Fruit fly (Drosophila melanogaster) whole organism, embryonic: Measurements from ENCODE around the gene drongo.

Source experiments
- Antp ChIP-seq: fragments of 200-800 bp; sonication (Bioruptor generic); optimal IDR thresholded peaks from 3 replicates; lab custom pipeline; 2016; ENCODE audit warnings: missing biosample characterization, missing genetic modification characterization
- B-H2 ChIP-seq: fragments of 200-800 bp; sonication (Bioruptor generic); optimal IDR thresholded peaks from 2 replicates; lab custom pipeline; 2018; ENCODE audit warnings: missing biosample characterization, mild to moderate bottlenecking, missing genetic modification characterization
- CG10462 ChIP-seq: fragments of 200-800 bp; sonication (Bioruptor generic); optimal IDR thresholded peaks from 2 replicates; lab custom pipeline; 2016; ENCODE audit warnings: missing biosample characterization, missing genetic modification characterization
- CG10979 ChIP-seq: fragments of 200-800 bp; sonication (Bioruptor generic); optimal IDR thresholded peaks from 2 replicates; lab custom pipeline; 2018; ENCODE audit warnings: missing biosample characterization, mild to moderate bottlenecking, missing genetic modification characterization, moderate library complexity
- CG11247 ChIP-seq: fragments of 200-800 bp; sonication (Bioruptor generic); IDR thresholded peaks from 2 replicates; pipeline ENCODE4 v1.3.6; 2022; ENCODE audit warnings: missing biosample characterization, missing genetic modification characterization
- CG12942 ChIP-seq: fragments of 200-800 bp; sonication (Bioruptor generic); optimal IDR thresholded peaks from 3 replicates; lab custom pipeline; 2016; ENCODE audit warnings: missing biosample characterization, missing genetic modification characterization
- CG13424 ChIP-seq: fragments of 200-800 bp; sonication (Bioruptor generic); optimal IDR thresholded peaks from 2 replicates; lab custom pipeline; 2019; ENCODE audit warnings: missing biosample characterization, mild to moderate bottlenecking, missing genetic modification characterization, moderate library complexity
- CG14965 ChIP-seq: fragments of 200-800 bp; sonication (Bioruptor generic); optimal IDR thresholded peaks from 2 replicates; lab custom pipeline; 2016; ENCODE audit warnings: missing biosample characterization, missing genetic modification characterization, borderline replicate concordance
- CG17361 ChIP-seq: fragments of 200-800 bp; sonication (Bioruptor generic); IDR thresholded peaks from 3 replicates; pipeline ENCODE4 v1.3.6; 2022; ENCODE audit warnings: missing biosample characterization, missing genetic modification characterization
- CG18476 ChIP-seq: fragments of 200-800 bp; sonication (Bioruptor generic); optimal IDR thresholded peaks from 2 replicates; lab custom pipeline; 2016; ENCODE audit warnings: missing biosample characterization, mild to moderate bottlenecking, missing genetic modification characterization
- CG2120 ChIP-seq: fragments of 200-800 bp; sonication (Bioruptor generic); optimal IDR thresholded peaks from 3 replicates; lab custom pipeline; 2016; ENCODE audit warnings: missing biosample characterization, missing genetic modification characterization
- CG30431 ChIP-seq: fragments of 200-800 bp; sonication (Bioruptor generic); optimal IDR thresholded peaks from 2 replicates; lab custom pipeline; 2017; ENCODE audit warnings: missing biosample characterization, missing genetic modification characterization
- CG6272 ChIP-seq: fragments of 200-800 bp; sonication (Bioruptor generic); IDR thresholded peaks from 2 replicates; pipeline ENCODE4 v1.3.6; 2022; ENCODE audit warnings: missing biosample characterization, missing genetic modification characterization
- CG6854 ChIP-seq: fragments of 200-800 bp; sonication (Bioruptor generic); optimal IDR thresholded peaks from 3 replicates; lab custom pipeline; 2017; ENCODE audit warnings: missing biosample characterization, mild to moderate bottlenecking, missing genetic modification characterization
- CG7987 ChIP-seq: fragments of 200-800 bp; sonication (Bioruptor generic); optimal IDR thresholded peaks from 2 replicates; lab custom pipeline; 2018; ENCODE audit warnings: missing biosample characterization, mild to moderate bottlenecking, missing genetic modification characterization, moderate library complexity
- CG9215 ChIP-seq: fragments of 200-800 bp; sonication (Bioruptor generic); IDR thresholded peaks from 2 replicates; pipeline ENCODE4 v1.3.6; 2022; ENCODE audit warnings: missing biosample characterization, missing genetic modification characterization
- CG9437 ChIP-seq: fragments of 200-800 bp; sonication (Bioruptor generic); optimal IDR thresholded peaks from 2 replicates; lab custom pipeline; 2018; ENCODE audit warnings: missing biosample characterization, mild to moderate bottlenecking, missing genetic modification characterization
- CG9609 ChIP-seq: fragments of 200-800 bp; sonication (Bioruptor generic); optimal IDR thresholded peaks from 3 replicates; lab custom pipeline; 2016; ENCODE audit warnings: missing biosample characterization, missing genetic modification characterization
- CG9817 ChIP-seq: fragments of 200-800 bp; sonication (Bioruptor generic); optimal IDR thresholded peaks from 2 replicates; lab custom pipeline; 2018; ENCODE audit warnings: missing biosample characterization, mild to moderate bottlenecking, missing genetic modification characterization, moderate library complexity
- D19A ChIP-seq: fragments of 200-800 bp; optimal IDR thresholded peaks from 3 replicates; lab custom pipeline; 2019; ENCODE audit warnings: missing biosample characterization, mild to moderate bottlenecking, missing genetic modification characterization, moderate library complexity
- Dip3 ChIP-seq: fragments of 200-800 bp; sonication (Bioruptor generic); optimal IDR thresholded peaks from 3 replicates; lab custom pipeline; 2016; ENCODE audit warnings: missing biosample characterization, missing genetic modification characterization
- Doc2 ChIP-seq: fragments of 200-800 bp; sonication (Bioruptor generic); IDR thresholded peaks from 2 replicates; pipeline ENCODE4 v1.3.6; 2022; ENCODE audit warnings: missing biosample characterization, missing genetic modification characterization
- Drgx ChIP-seq: fragments of 200-800 bp; sonication (Bioruptor generic); IDR thresholded peaks from 2 replicates; pipeline ENCODE4 v1.3.6; 2022; ENCODE audit warnings: missing biosample characterization, missing genetic modification characterization
- E2f2 ChIP-seq: fragments of 200-800 bp; sonication (Bioruptor generic); IDR thresholded peaks from 2 replicates; pipeline ENCODE4 v1.3.6; 2022; ENCODE audit warnings: missing biosample characterization, missing genetic modification characterization
- Fer1 ChIP-seq: fragments of 200-800 bp; sonication (Bioruptor generic); optimal IDR thresholded peaks from 2 replicates; lab custom pipeline; 2017; ENCODE audit warnings: missing biosample characterization, mild to moderate bottlenecking, missing genetic modification characterization
- Hey ChIP-seq: fragments of 200-800 bp; sonication (Bioruptor generic); optimal IDR thresholded peaks from 3 replicates; lab custom pipeline; 2018; ENCODE audit warnings: missing biosample characterization, mild to moderate bottlenecking, missing genetic modification characterization
- HmgZ ChIP-seq: fragments of 200-800 bp; sonication (Bioruptor generic); optimal IDR thresholded peaks from 2 replicates; lab custom pipeline; 2018; ENCODE audit warnings: missing biosample characterization, mild to moderate bottlenecking, missing genetic modification characterization
- Meics ChIP-seq: fragments of 200-800 bp; sonication (Bioruptor generic); optimal IDR thresholded peaks from 2 replicates; lab custom pipeline; 2017; ENCODE audit warnings: missing biosample characterization, mild to moderate bottlenecking, missing genetic modification characterization
- NC2β ChIP-seq: fragments of 200-800 bp; sonication (Bioruptor generic); optimal IDR thresholded peaks from 2 replicates; lab custom pipeline; 2016; ENCODE audit warnings: missing biosample characterization, missing genetic modification characterization
- Scr ChIP-seq: fragments of 200-800 bp; sonication (Bioruptor generic); IDR thresholded peaks from 2 replicates; pipeline ENCODE4 v1.3.6; 2022; ENCODE audit warnings: missing biosample characterization, missing genetic modification characterization; ENCODE audit not compliant: partially characterized antibody
- Six4 ChIP-seq: fragments of 200-800 bp; sonication (Bioruptor generic); optimal IDR thresholded peaks from 2 replicates; lab custom pipeline; 2016; ENCODE audit warnings: missing biosample characterization, missing genetic modification characterization
- Taf1 ChIP-seq: fragments of 200-800 bp; sonication (Bioruptor generic); IDR thresholded peaks from 2 replicates; pipeline ENCODE4 v1.3.6; 2022; ENCODE audit warnings: missing biosample characterization, missing genetic modification characterization
- bab2 ChIP-seq: fragments of 200-800 bp; sonication (Bioruptor generic); optimal IDR thresholded peaks from 2 replicates; lab custom pipeline; 2016; ENCODE audit warnings: missing biosample characterization, missing genetic modification characterization
- corto ChIP-seq: fragments of 200-800 bp; sonication (Bioruptor generic); optimal IDR thresholded peaks from 2 replicates; lab custom pipeline; 2016; ENCODE audit warnings: missing biosample characterization, mild to moderate bottlenecking, missing genetic modification characterization, moderate library complexity
- dati ChIP-seq: fragments of 200-800 bp; sonication (Bioruptor generic); IDR thresholded peaks from 2 replicates; pipeline ENCODE4 v1.3.6; 2022; ENCODE audit warnings: missing biosample characterization, missing genetic modification characterization
- dm ChIP-seq: fragments of 200-800 bp; sonication (Bioruptor generic); optimal IDR thresholded peaks from 3 replicates; lab custom pipeline; 2016; ENCODE audit warnings: missing biosample characterization, missing genetic modification characterization
- emc ChIP-seq: fragments of 200-800 bp; sonication (Bioruptor generic); optimal IDR thresholded peaks from 2 replicates; lab custom pipeline; 2016; ENCODE audit warnings: missing biosample characterization, missing genetic modification characterization
- gcm2 ChIP-seq: fragments of 200-800 bp; sonication (Bioruptor generic); optimal IDR thresholded peaks from 2 replicates; lab custom pipeline; 2016; ENCODE audit warnings: missing biosample characterization, missing genetic modification characterization
- gsb ChIP-seq: fragments of 200-800 bp; sonication (Bioruptor generic); IDR thresholded peaks from 2 replicates; pipeline ENCODE4 v1.3.6; 2022; ENCODE audit warnings: missing biosample characterization, missing genetic modification characterization
- kay ChIP-seq: fragments of 200-800 bp; sonication (Bioruptor generic); optimal IDR thresholded peaks from 2 replicates; lab custom pipeline; 2016; ENCODE audit warnings: missing biosample characterization, missing genetic modification characterization
- nmo ChIP-seq: fragments of 200-800 bp; sonication (Bioruptor generic); optimal IDR thresholded peaks from 2 replicates; lab custom pipeline; 2018; ENCODE audit warnings: missing biosample characterization, mild to moderate bottlenecking, missing genetic modification characterization, moderate library complexity
- nom ChIP-seq: fragments of 200-800 bp; sonication (Bioruptor generic); optimal IDR thresholded peaks from 2 replicates; lab custom pipeline; 2017; ENCODE audit warnings: missing biosample characterization, missing genetic modification characterization, mild to moderate bottlenecking, moderate library complexity, missing genetic modification reagents
- oc ChIP-seq: fragments of 200-800 bp; sonication (Bioruptor generic); optimal IDR thresholded peaks from 2 replicates; lab custom pipeline; 2018; ENCODE audit warnings: missing biosample characterization, mild to moderate bottlenecking, missing genetic modification characterization, moderate library complexity
- row ChIP-seq: fragments of 200-800 bp; sonication (Bioruptor generic); IDR thresholded peaks from 3 replicates; pipeline ENCODE4 v1.3.6; 2022; ENCODE audit warnings: missing biosample characterization, missing genetic modification characterization
- sens-2 ChIP-seq: fragments of 200-800 bp; sonication (Bioruptor generic); IDR thresholded peaks from 2 replicates; pipeline ENCODE4 v1.3.6; 2022; ENCODE audit warnings: missing biosample characterization, missing genetic modification characterization
- sim ChIP-seq: fragments of 200-800 bp; sonication (Bioruptor generic); IDR thresholded peaks from 2 replicates; pipeline ENCODE4 v1.3.6; 2022; ENCODE audit warnings: missing biosample characterization, missing genetic modification characterization
- slp2 ChIP-seq: fragments of 200-800 bp; sonication (Bioruptor generic); optimal IDR thresholded peaks from 2 replicates; lab custom pipeline; 2016; ENCODE audit warnings: missing biosample characterization, missing genetic modification characterization
- tll ChIP-seq, 2 experiments: fragments of 200-800 bp in 1 of 2; fragments of >200 bp in 1 of 2; sonication (Bioruptor generic) in 1 of 2; optimal IDR thresholded peaks; 2 replicates each; lab custom pipeline; 2017 to 2019; ENCODE audit warnings: missing biosample characterization in 2 of 2, missing genetic modification characterization in 2 of 2, mild to moderate bottlenecking in 1 of 2, moderate library complexity in 1 of 2
- vvl ChIP-seq: fragments of 200-800 bp; sonication (Bioruptor generic); IDR thresholded peaks from 2 replicates; pipeline ENCODE4 v1.3.6; 2022; ENCODE audit warnings: missing biosample characterization, missing genetic modification characterization
- zen2 ChIP-seq: fragments of 200-800 bp; sonication (Bioruptor generic); IDR thresholded peaks from 3 replicates; pipeline ENCODE4 v1.3.6; 2022; ENCODE audit warnings: missing biosample characterization, missing genetic modification characterization; ENCODE audit not compliant: partially characterized antibody

The drongo gene

DNA sequence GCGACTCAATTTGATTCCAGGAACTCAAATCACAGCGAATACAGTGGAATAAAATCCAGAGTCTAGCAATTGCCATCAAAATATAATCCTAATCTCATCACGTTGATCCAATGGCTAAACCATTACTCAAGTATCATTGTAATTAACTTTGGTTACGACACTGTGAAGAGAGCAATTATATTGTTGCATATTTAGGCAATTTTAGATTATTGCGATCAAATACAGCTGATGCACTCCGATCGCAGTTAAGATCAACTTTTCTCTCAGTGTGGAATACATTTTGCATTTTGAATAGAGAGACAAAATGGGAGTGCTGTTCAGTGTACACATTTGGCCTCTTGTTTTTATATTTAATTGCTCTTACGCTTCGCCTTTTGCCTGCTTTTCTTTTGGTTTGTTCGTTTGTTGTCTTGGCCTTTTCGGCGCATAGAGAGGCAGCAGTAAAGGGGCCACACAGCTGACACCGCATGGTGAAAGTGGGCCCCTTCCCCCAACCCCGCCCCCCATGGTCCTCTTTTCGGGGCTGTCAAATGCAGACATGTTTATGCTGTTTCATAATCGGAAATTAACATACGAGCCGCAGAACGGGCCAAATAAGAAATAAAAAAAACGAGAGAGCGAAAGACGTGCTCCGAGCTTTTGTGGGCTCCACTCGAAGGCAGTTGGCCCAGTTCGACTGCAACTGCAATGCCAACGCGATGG, 4.6 kb downstream of the drongo start (continued):
- TF ChIP-seq Scr (GFP tag; lab: Robert Waterston, UW) (no peak), CG9215 (GFP tag; lab: Robert Waterston, UW) (no peak), NC2β (GFP tag; lab: Kevin White, UChicago) (peak; percentile 14), row (peak; percentile 70), CG30431 (peak; percentile 47), dati (GFP tag; lab: Robert Waterston, UW) (no peak), CG2120 (peak; percentile 54), slp2 (GFP tag; lab: Kevin White, UChicago) (peak; percentile 62), bab2 (GFP tag; lab: Kevin White, UChicago) (peak; percentile 63), CG6272 (GFP tag; lab: Robert Waterston, UW) (peak; percentile 40; the same call in 1 of the 2 replicates), corto (GFP tag; lab: Kevin White, UChicago) (peak; percentile 8), E2f2 (GFP tag; lab: Robert Waterston, UW) (no peak), zen2 (GFP tag; lab: Robert Waterston, UW) (no peak), vvl (GFP tag; lab: Robert Waterston, UW) (peak; percentile 53; the same call in 1 of the 2 replicates), CG6854 (GFP tag; lab: Kevin White, UChicago) (no peak), CG13424 (tag; lab: Kevin White, UChicago) (peak; percentile 66), CG11247 (GFP tag; lab: Robert Waterston, UW) (no peak), B-H2 (GFP tag; lab: Kevin White, UChicago) (no peak), Doc2 (GFP tag; lab: Robert Waterston, UW) (no peak), nmo (GFP tag; lab: Kevin White, UChicago) (peak; percentile 77), Antp (GFP tag; lab: Kevin White, UChicago) (peak; percentile 62), CG7987 (GFP tag; lab: Kevin White, UChicago) (no peak), gsb (GFP tag; lab: Robert Waterston, UW) (no peak), D19A (tag; lab: Kevin White, UChicago) (peak; percentile 47), kay (peak; percentile 15), HmgZ (tag; lab: Kevin White, UChicago) (no peak), sens-2 (GFP tag; lab: Robert Waterston, UW) (no peak), CG17361 (GFP tag; lab: Robert Waterston, UW) (peak; percentile 77; the same call in 2 of the 3 replicates), CG9817 (tag; lab: Kevin White, UChicago) (peak; percentile 21), Taf1 (GFP tag; lab: Robert Waterston, UW) (no peak), Drgx (GFP tag; lab: Robert Waterston, UW) (peak; percentile 42; the same call in 1 of the 2 replicates), CG9437 (GFP tag; lab: Kevin White, UChicago) (peak; percentile 52), Hey (tag; lab: Kevin White, UChicago) (no peak), emc (no peak), CG10462 (peak; percentile 37), tll (GFP tag; optimal IDR thresholded peaks at IDR 0.05; lab: Kevin White, UChicago) (no peak), Six4 (GFP tag; lab: Kevin White, UChicago) (no peak)
- TF ChIP-seq, all 482 proteins: peak for 242

- TF ChIP-seq CG12942 (GFP tag; lab: Kevin White, UChicago): peak; percentile 78
- peak; percentile 69 for TF ChIP-seq Dip3 (GFP tag; lab: Kevin White, UChicago)
- TF ChIP-seq oc (tag; lab: Kevin White, UChicago): peak; percentile 86
- peak; percentile 90 for TF ChIP-seq Fer1 (GFP tag; lab: Kevin White, UChicago)
- no peak for TF ChIP-seq nom (GFP tag; lab: Kevin White, UChicago)
- TF ChIP-seq dm (GFP tag; lab: Kevin White, UChicago): peak; percentile 80
- TF ChIP-seq CG10979: peak; percentile 74
- TF ChIP-seq gcm2: peak; percentile 78
- TF ChIP-seq Meics (GFP tag; lab: Kevin White, UChicago): peak; percentile 90
- TF ChIP-seq CG14965 (GFP tag; lab: Kevin White, UChicago): peak; percentile 35
- peak; percentile 66 for TF ChIP-seq CG18476
- TF ChIP-seq CG9609 (GFP tag; lab: Kevin White, UChicago): peak; percentile 88
- no peak; the same call in none of the 2 replicates for TF ChIP-seq sim (GFP tag; lab: Robert Waterston, UW)
Observed at dm6 chr2L:845341-846004, 5.4 kb downstream of the drongo start.
